Worm (Caenorhabditis elegans): Measurements from ENCODE around the gene Y38F1A.8.
"Not testable (repeated sequence)": the region's sequence is repeated elsewhere in the genome, so short reads cannot be mapped to it uniquely, and the experiment has no call there.

ce11 chrII:13043433-13044054, 42.9 kb upstream of the Y38F1A.8 start, which contains the start of gene puf-6:
- TF ChIP-seq W03F9.2, him-1, dao-5 (tag; optimal IDR thresholded peaks at IDR 0.05): not testable (repeated sequence)

All from whole organism, L4/young adult.